Worm (Caenorhabditis elegans): ENCODE data around the gene Y64H9A.2.

Gene Y64H9A.2

DNA sequence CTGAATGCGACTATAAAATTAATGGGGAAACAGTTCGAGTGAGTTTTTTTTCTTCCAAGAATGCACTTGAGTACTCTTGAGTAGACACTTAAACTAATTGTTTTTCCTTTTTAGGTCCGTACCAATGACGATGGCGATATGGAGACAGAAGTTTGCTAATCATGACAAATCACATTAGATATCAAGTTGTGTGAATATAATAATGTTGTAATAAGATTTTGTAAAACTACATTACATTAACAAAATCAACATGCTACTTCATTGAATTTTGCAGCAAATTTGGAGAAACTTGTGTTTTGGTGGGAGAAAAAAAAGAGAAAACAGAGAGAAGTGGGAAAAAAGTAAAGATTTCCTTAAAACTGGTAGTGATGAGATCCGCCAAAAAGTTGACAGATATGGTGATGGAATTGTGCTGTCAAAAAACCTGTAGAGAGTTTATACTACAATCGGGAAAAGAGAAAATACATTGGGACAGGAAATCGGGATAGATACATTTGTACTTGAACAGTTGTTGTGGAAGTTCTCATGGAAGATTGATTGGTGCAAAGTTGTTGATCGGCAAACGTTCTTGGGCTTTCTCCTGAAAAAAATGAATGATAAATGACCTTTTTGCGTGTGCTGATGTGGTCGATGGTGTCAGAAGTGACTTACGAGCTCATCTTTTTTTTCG, 15.7 kb upstream of the Y64H9A.2 start:
- TF ChIP-seq somi-1 (GFP tag; optimal IDR thresholded peaks at IDR 0.05): no peak
- peak; percentile 73 for TF ChIP-seq ceh-27 (GFP tag; optimal IDR thresholded peaks at IDR 0.05)
- no peak for TF ChIP-seq snpc-1.3 (tag; optimal IDR thresholded peaks at IDR 0.05; ENCODE audit: insufficient read depth)

DNA sequence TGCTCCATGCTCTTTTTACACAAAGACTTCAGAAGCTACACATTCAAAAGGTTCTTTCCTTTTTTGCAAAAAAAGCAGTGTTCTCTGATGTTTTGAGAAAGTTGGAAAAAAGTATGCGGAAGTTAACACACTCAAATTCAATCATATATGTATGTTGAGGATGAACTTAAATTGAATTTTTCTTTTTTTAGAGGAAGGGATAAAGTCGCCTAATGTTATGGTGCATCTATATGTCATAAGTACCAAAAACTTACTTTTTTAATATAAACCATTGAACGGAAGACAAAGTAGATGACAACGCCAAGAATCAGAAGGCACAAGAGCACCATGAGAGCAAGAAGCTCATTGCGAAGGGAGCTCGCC, 15.2 kb upstream of the Y64H9A.2 start:
- TF ChIP-seq Y53G8AR.9 (GFP tag; conservative IDR thresholded peaks at IDR 0.05) (no peak), lin-26 (GFP tag; IDR thresholded peaks at IDR 0.05) (no peak)

DNA sequence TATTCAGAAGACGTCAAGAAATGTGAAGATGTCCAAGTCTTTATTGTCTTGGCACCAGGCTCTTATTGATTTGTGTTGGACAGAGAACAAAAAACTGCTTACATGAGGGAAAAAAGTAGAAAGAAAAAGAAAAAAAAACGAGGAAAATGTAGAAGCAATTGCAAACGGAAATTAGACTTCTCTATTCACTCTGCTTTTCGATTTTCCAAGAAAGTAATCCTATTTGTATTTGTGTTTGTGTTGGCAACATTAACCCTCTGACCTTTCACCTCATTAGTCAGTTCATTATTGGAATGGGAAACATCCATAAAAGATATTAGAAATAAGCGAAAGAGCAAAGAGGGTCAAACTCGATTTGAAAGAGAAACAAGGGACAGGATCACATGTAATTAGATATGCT, 12.0 kb upstream of the Y64H9A.2 start:
- TF ChIP-seq B0035.1 (tag; optimal IDR thresholded peaks at IDR 0.05) (no peak), hrde-1 (tag; optimal IDR thresholded peaks at IDR 0.05; ENCODE audit: borderline replicate concordance) (no peak), mcd-1 (GFP tag; IDR thresholded peaks at IDR 0.05) (no peak), D2030.7 (GFP tag; IDR thresholded peaks at IDR 0.05) (no peak), nhr-27 (tag; optimal IDR thresholded peaks at IDR 0.05) (no peak), ceh-79 (tag; optimal IDR thresholded peaks at IDR 0.05) (no peak), Y56A3A.18 (GFP tag; IDR thresholded peaks at IDR 0.05) (no peak), T07F8.4 (tag; optimal IDR thresholded peaks at IDR 0.05) (no peak), let-526 (GFP tag; IDR thresholded peaks at IDR 0.05) (no peak), rcor-1 (GFP tag; IDR thresholded peaks at IDR 0.05) (no peak), nhr-90 (tag; optimal IDR thresholded peaks at IDR 0.05) (no peak), pha-4 (tag; optimal IDR thresholded peaks at IDR 0.05) (no peak), nhr-179 (tag; optimal IDR thresholded peaks at IDR 0.05) (no peak), F10E7.11 (tag; optimal IDR thresholded peaks at IDR 0.05) (no peak), nhr-80 (tag; optimal IDR thresholded peaks at IDR 0.05) (no peak), akir-1 (GFP tag; optimal IDR thresholded peaks at IDR 0.05) (no peak), pbrm-1 (GFP tag; IDR thresholded peaks at IDR 0.05) (no peak), attf-3 (GFP tag; conservative IDR thresholded peaks at IDR 0.05) (no peak), F57A8.1 (GFP tag; optimal IDR thresholded peaks at IDR 0.05) (no peak)

DNA sequence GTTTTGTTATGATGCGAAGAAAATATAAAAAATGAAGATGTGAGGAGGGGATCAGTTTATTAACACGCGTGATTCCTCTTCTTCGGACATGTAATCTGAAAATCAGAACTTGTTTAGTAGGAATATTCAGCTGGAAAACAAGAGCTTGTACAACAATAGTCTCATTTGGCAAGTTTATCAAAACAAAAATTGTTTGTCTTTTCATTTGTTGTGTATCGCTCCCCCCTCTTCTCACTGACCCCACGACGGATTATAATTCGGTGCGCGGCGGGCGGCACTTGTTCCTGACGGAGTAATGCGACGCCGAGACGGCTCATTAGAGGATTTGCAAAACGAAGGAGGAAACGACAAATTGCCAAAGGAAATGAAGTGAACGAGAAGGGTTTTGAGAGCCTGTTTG, 9.9 kb upstream of the Y64H9A.2 start, which contains the start of gene ZC449.4:
Gene ZC449.4 (minus strand): TSS at position 101 of the 400 bp plus-strand sequence.
- TF ChIP-seq ccch-3 (GFP tag; optimal IDR thresholded peaks at IDR 0.05): no peak
- TF ChIP-seq Y95B8A.8 (GFP tag; IDR thresholded peaks at IDR 0.05): no peak
- no peak for TF ChIP-seq hrde-1 (tag; optimal IDR thresholded peaks at IDR 0.05; ENCODE audit: borderline replicate concordance)
- no peak for TF ChIP-seq lin-40 (tag; optimal IDR thresholded peaks at IDR 0.05)
- no peak for TF ChIP-seq chd-7 (tag; optimal IDR thresholded peaks at IDR 0.05)
- no peak for TF ChIP-seq lin-26 (GFP tag; IDR thresholded peaks at IDR 0.05)
- no peak for TF ChIP-seq B0336.3 (GFP tag; IDR thresholded peaks at IDR 0.05)
- no peak for TF ChIP-seq cebp-2 (GFP tag; IDR thresholded peaks at IDR 0.05)
- TF ChIP-seq ztf-6 (GFP tag; IDR thresholded peaks at IDR 0.05): no peak
- TF ChIP-seq nhr-120 (GFP tag; IDR thresholded peaks at IDR 0.05): no peak
- no peak for TF ChIP-seq egrh-3 (GFP tag; IDR thresholded peaks at IDR 0.05)
- TF ChIP-seq pha-4 (tag; optimal IDR thresholded peaks at IDR 0.05): no peak
- TF ChIP-seq bed-2 (GFP tag; IDR thresholded peaks at IDR 0.05): no peak
- TF ChIP-seq akir-1 (GFP tag; optimal IDR thresholded peaks at IDR 0.05): no peak
- TF ChIP-seq attf-5 (GFP tag; optimal IDR thresholded peaks at IDR 0.05): no peak
- TF ChIP-seq ztf-22 (GFP tag; optimal IDR thresholded peaks at IDR 0.05): no peak

All from whole organism, young adult.